Worm (Caenorhabditis elegans): ENCODE data around the gene metl-18.

ce11 chrIII:3400444-3400843, 25.1 kb upstream of the metl-18 start:
- no peak for TF ChIP-seq ama-1 (optimal IDR thresholded peaks at IDR 0.05)
- TF ChIP-seq ZK546.5 (tag; optimal IDR thresholded peaks at IDR 0.05), result no peak
- TF ChIP-seq ztf-4 (tag; optimal IDR thresholded peaks at IDR 0.05), result no peak
- TF ChIP-seq jun-1 (tag; optimal IDR thresholded peaks at IDR 0.05), result no peak
- no peak for TF ChIP-seq snpc-4 (tag; optimal IDR thresholded peaks at IDR 0.05)
- TF ChIP-seq skn-1 (tag; optimal IDR thresholded peaks at IDR 0.05), result no peak
- no peak for TF ChIP-seq fos-1 (tag; optimal IDR thresholded peaks at IDR 0.05)
- no peak for TF ChIP-seq aly-2 (tag; optimal IDR thresholded peaks at IDR 0.05)
- TF ChIP-seq lin-15B (tag; optimal IDR thresholded peaks at IDR 0.05), result no peak
- TF ChIP-seq unc-62 (GFP tag; optimal IDR thresholded peaks at IDR 0.05), result no peak
- TF ChIP-seq pha-4 (tag; optimal IDR thresholded peaks at IDR 0.05), result no peak
- no peak for TF ChIP-seq nhr-11 (tag; optimal IDR thresholded peaks at IDR 0.05)

All from whole organism, L3 larva.